Worm (Caenorhabditis elegans) whole organism, late embryonic: ENCODE data around the gene trpl-5.
"Not testable (repeated sequence)": the region's sequence is repeated elsewhere in the genome, so short reads cannot be mapped to it uniquely, and the experiment has no call there.

Experiments
- C08G9.2 ChIP-seq: sonication (generic microtip); optimal IDR thresholded peaks from 2 replicates; lab custom pipeline; 2016; ENCODE audit warnings: mild to moderate bottlenecking, missing genetic modification characterization, moderate library complexity, missing compliant biosample characterization
- C38D4.7 ChIP-seq: fragments of 200-800 bp; sonication (Bioruptor generic); optimal IDR thresholded peaks from 2 replicates; lab custom pipeline; 2018; ENCODE audit warnings: mild to moderate bottlenecking, missing genetic modification characterization, moderate library complexity, missing compliant biosample characterization
- K09A11.1 ChIP-seq: sonication (generic microtip); optimal IDR thresholded peaks from 2 replicates; lab custom pipeline; 2017; ENCODE audit warnings: antibody characterized with exemption, mild to moderate bottlenecking, missing genetic modification characterization, missing compliant biosample characterization; ENCODE audit not compliant: insufficient read depth
- T23F11.4 ChIP-seq: fragments of 200-800 bp; sonication (Bioruptor generic); optimal IDR thresholded peaks from 2 replicates; lab custom pipeline; 2018; ENCODE audit warnings: mild to moderate bottlenecking, missing genetic modification characterization, missing compliant biosample characterization
- Y22D7AL.16 ChIP-seq: sonication (generic microtip); optimal IDR thresholded peaks from 2 replicates; lab custom pipeline; 2016; ENCODE audit warnings: missing genetic modification characterization, missing compliant biosample characterization
- ahr-1 ChIP-seq: sonication (generic microtip); optimal IDR thresholded peaks from 2 replicates; lab custom pipeline; 2016; ENCODE audit warnings: missing genetic modification characterization, missing compliant biosample characterization
- ama-1 ChIP-seq: fragments of 150-350 bp; optimal IDR thresholded peaks from 2 replicates; lab custom pipeline; 2014
- ceh-18 ChIP-seq: sonication (generic microtip); optimal IDR thresholded peaks from 2 replicates; lab custom pipeline; 2016; ENCODE audit warnings: missing genetic modification characterization, missing compliant biosample characterization
- ceh-19 ChIP-seq: fragments of 200-800 bp; sonication (Bioruptor generic); optimal IDR thresholded peaks from 2 replicates; lab custom pipeline; 2018; ENCODE audit warnings: mild to moderate bottlenecking, missing genetic modification characterization, missing compliant biosample characterization
- ceh-30 ChIP-seq: fragments of 150-350 bp; optimal IDR thresholded peaks from 2 replicates; lab custom pipeline; 2014; ENCODE audit warnings: missing biosample characterization, missing genetic modification characterization
- ceh-34 ChIP-seq: sonication (generic microtip); optimal IDR thresholded peaks from 2 replicates; lab custom pipeline; 2016; ENCODE audit warnings: mild to moderate bottlenecking, missing genetic modification characterization, missing compliant biosample characterization
- ceh-45 ChIP-seq: fragments of 200-800 bp; sonication (Bioruptor generic); IDR thresholded peaks from 2 replicates; pipeline ENCODE4 v1.3.6; 2022; ENCODE audit warnings: missing genetic modification reagents, missing genetic modification characterization, missing compliant biosample characterization
- ceh-48 ChIP-seq: sonication (generic microtip); optimal IDR thresholded peaks from 2 replicates; lab custom pipeline; 2016; ENCODE audit warnings: missing genetic modification characterization, inconsistent platforms, missing compliant biosample characterization
- ceh-9 ChIP-seq: sonication (generic microtip); optimal IDR thresholded peaks from 2 replicates; lab custom pipeline; 2016; ENCODE audit warnings: mild to moderate bottlenecking, missing genetic modification characterization, inconsistent platforms, missing compliant biosample characterization
- dve-1 ChIP-seq: sonication (generic microtip); optimal IDR thresholded peaks from 2 replicates; lab custom pipeline; 2017; ENCODE audit warnings: antibody characterized with exemption, mild to moderate bottlenecking, missing genetic modification characterization, missing compliant biosample characterization
- elt-2 ChIP-seq: sonication (generic microtip); optimal IDR thresholded peaks from 2 replicates; lab custom pipeline; 2016; ENCODE audit warnings: missing genetic modification reagents, missing genetic modification characterization, missing compliant biosample characterization
- elt-4 ChIP-seq: sonication (generic microtip); optimal IDR thresholded peaks from 2 replicates; lab custom pipeline; 2016; ENCODE audit warnings: missing genetic modification characterization, missing compliant biosample characterization
- ets-4 ChIP-seq: sonication (generic microtip); optimal IDR thresholded peaks from 2 replicates; lab custom pipeline; 2016; ENCODE audit warnings: missing genetic modification characterization, missing compliant biosample characterization
- fax-1 ChIP-seq: sonication (generic microtip); optimal IDR thresholded peaks from 2 replicates; lab custom pipeline; 2016; ENCODE audit warnings: missing genotype, missing genetic modification characterization, missing compliant biosample characterization
- fkh-10 ChIP-seq: fragments of 150-350 bp; optimal IDR thresholded peaks from 2 replicates; lab custom pipeline; 2014; ENCODE audit warnings: missing biosample characterization, missing genetic modification reagents, missing genetic modification characterization
- hlh-15 ChIP-seq: sonication (generic microtip); optimal IDR thresholded peaks from 2 replicates; lab custom pipeline; 2016; ENCODE audit warnings: missing genetic modification characterization, missing compliant biosample characterization
- lin-11 ChIP-seq: fragments of 200-800 bp; sonication (Bioruptor generic); optimal IDR thresholded peaks from 2 replicates; lab custom pipeline; 2018; ENCODE audit warnings: mild to moderate bottlenecking, missing genetic modification characterization, missing compliant biosample characterization
- mec-3 ChIP-seq: sonication (generic microtip); optimal IDR thresholded peaks from 2 replicates; lab custom pipeline; 2016; ENCODE audit warnings: borderline replicate concordance, missing genetic modification characterization, missing compliant biosample characterization
- nhr-11 ChIP-seq: fragments of 150-350 bp; optimal IDR thresholded peaks from 2 replicates; lab custom pipeline; 2014; ENCODE audit warnings: missing biosample characterization, missing genetic modification characterization
- nhr-232 ChIP-seq: sonication (generic microtip); optimal IDR thresholded peaks from 2 replicates; lab custom pipeline; 2016; ENCODE audit warnings: missing genetic modification characterization, missing compliant biosample characterization
- pag-3 ChIP-seq: sonication (generic microtip); optimal IDR thresholded peaks from 2 replicates; lab custom pipeline; 2016; ENCODE audit warnings: missing compliant biosample characterization, missing genetic modification characterization, borderline replicate concordance
- pat-9 ChIP-seq: fragments of 200-800 bp; sonication (Bioruptor generic); optimal IDR thresholded peaks from 2 replicates; lab custom pipeline; 2018; ENCODE audit warnings: mild to moderate bottlenecking, missing genetic modification characterization, moderate library complexity, missing compliant biosample characterization
- pha-2 ChIP-seq: sonication (generic microtip); optimal IDR thresholded peaks from 2 replicates; lab custom pipeline; 2017; ENCODE audit warnings: mild to moderate bottlenecking, missing genetic modification characterization, missing compliant biosample characterization
- pqm-1 ChIP-seq: sonication (generic microtip); optimal IDR thresholded peaks from 2 replicates; lab custom pipeline; 2016; ENCODE audit warnings: missing genetic modification characterization, missing compliant biosample characterization
- pros-1 ChIP-seq: fragments of 150-350 bp; optimal IDR thresholded peaks from 2 replicates; lab custom pipeline; 2014; ENCODE audit warnings: missing biosample characterization, missing genetic modification reagents, missing genetic modification characterization
- rnt-1 ChIP-seq: sonication (generic microtip); optimal IDR thresholded peaks from 2 replicates; lab custom pipeline; 2016; ENCODE audit warnings: missing genetic modification characterization, missing compliant biosample characterization
- sdc-2 ChIP-seq: sonication (generic microtip); optimal IDR thresholded peaks from 2 replicates; lab custom pipeline; 2016; ENCODE audit warnings: missing genotype, missing genetic modification characterization, missing compliant biosample characterization
- sox-2 ChIP-seq: fragments of 200-800 bp; sonication (Bioruptor generic); IDR thresholded peaks from 2 replicates; pipeline ENCODE4 v1.3.6; 2022; ENCODE audit warnings: missing genetic modification reagents, missing genetic modification characterization, missing compliant biosample characterization
- sox-4 ChIP-seq: sonication (generic microtip); optimal IDR thresholded peaks from 2 replicates; lab custom pipeline; 2017; ENCODE audit warnings: mild to moderate bottlenecking, missing genetic modification characterization, inconsistent platforms, missing compliant biosample characterization
- syd-9 ChIP-seq: sonication (generic microtip); optimal IDR thresholded peaks from 2 replicates; lab custom pipeline; 2016; ENCODE audit warnings: mild to moderate bottlenecking, missing genetic modification characterization, moderate library complexity, missing compliant biosample characterization
- tbx-7 ChIP-seq: sonication (generic microtip); optimal IDR thresholded peaks from 2 replicates; lab custom pipeline; 2016; ENCODE audit warnings: missing genotype, missing genetic modification characterization, missing compliant biosample characterization
- ttx-3 ChIP-seq: sonication (generic microtip); optimal IDR thresholded peaks from 2 replicates; lab custom pipeline; 2016; ENCODE audit warnings: missing genetic modification reagents, missing genetic modification characterization, missing compliant biosample characterization
- zip-5 ChIP-seq: sonication (generic microtip); optimal IDR thresholded peaks from 2 replicates; lab custom pipeline; 2016; ENCODE audit warnings: missing genetic modification characterization, missing compliant biosample characterization

Gene trpl-5

DNA sequence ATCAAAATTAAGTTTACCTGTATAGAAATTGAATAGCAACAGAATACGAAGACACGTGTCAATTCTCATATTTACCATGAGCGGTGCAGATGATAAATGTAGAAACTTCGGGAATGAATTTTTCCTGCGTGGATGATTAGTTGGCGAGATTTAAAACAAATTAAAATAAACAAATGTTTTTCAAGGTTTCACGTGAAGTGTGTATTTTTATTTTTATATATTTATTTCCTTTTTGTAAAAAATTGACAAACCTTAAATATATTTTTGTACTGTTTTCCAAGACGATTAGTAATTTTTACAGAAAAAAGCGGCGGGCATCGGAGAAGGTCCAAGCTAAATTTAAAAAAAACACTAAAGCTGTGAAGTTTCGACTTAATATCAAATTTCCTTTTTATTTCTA lies 14.9 kb downstream of the trpl-5 start, which contains the start of gene F07E5.8:
Gene F07E5.8 (minus strand): TSS at position 101 of the 400 bp plus-strand sequence.
- TF ChIP-seq rnt-1 (no peak), pag-3 (tag; lab: Kevin White, UChicago) (no peak), pat-9 (no peak), pros-1 (tag; lab: Kevin White, UChicago) (no peak), ceh-45 (GFP tag; lab: Robert Waterston, UW) (no peak), ceh-30 (tag; lab: Kevin White, UChicago) (no peak), C38D4.7 (GFP tag; lab: Kevin White, UChicago) (no peak)

DNA sequence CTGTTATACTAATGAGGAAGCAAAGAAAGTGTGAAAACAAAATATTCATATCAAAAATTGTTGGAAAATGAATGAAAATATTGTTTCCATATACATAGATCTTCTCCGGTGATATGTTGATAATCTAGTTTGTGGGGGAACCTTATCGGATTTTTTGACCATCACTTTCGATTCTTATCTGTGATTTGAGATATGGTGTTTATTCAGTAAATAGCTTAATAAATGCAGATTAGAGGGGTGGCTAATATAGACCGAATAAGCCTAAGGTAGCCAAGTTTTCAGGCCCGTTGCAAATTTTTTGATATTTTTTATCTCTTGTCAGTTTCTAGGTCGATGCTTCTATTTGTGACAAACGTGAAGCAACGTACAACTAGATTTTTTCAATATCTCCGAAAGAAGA lies 19.0 kb downstream of the trpl-5 start, which contains the start of gene F07E5.7:
Gene F07E5.7 (minus strand): TSS at position 101 of the 400 bp plus-strand sequence.
- no peak for TF ChIP-seq ahr-1 (tag; lab: Kevin White, UChicago)
- no peak for TF ChIP-seq dve-1 (tag; lab: Kevin White, UChicago)
- TF ChIP-seq ama-1 (lab: Kevin White, UChicago) = no peak
- no peak for TF ChIP-seq ceh-30 (tag; lab: Kevin White, UChicago)
- no peak for TF ChIP-seq ceh-18 (tag; lab: Kevin White, UChicago)
- no peak for TF ChIP-seq ets-4 (tag; lab: Kevin White, UChicago)
- no peak for TF ChIP-seq ceh-48 (tag; lab: Kevin White, UChicago)
- no peak for TF ChIP-seq mec-3 (tag; lab: Kevin White, UChicago)
- TF ChIP-seq Y22D7AL.16 = no peak
- no peak for TF ChIP-seq ttx-3
- TF ChIP-seq elt-2 (tag; lab: Kevin White, UChicago) = no peak
- no peak for TF ChIP-seq nhr-232 (tag; lab: Kevin White, UChicago)
- no peak for TF ChIP-seq tbx-7 (tag; lab: Kevin White, UChicago)
- TF ChIP-seq syd-9 (tag; lab: Kevin White, UChicago) = no peak
- TF ChIP-seq hlh-15 (tag; lab: Kevin White, UChicago) = no peak
- TF ChIP-seq elt-4 (tag; lab: Kevin White, UChicago) = no peak
- TF ChIP-seq fax-1 (tag; lab: Kevin White, UChicago) = no peak
- no peak for TF ChIP-seq sox-2 (GFP tag; lab: Robert Waterston, UW)
- TF ChIP-seq pqm-1 (tag; lab: Kevin White, UChicago) = no peak

DNA sequence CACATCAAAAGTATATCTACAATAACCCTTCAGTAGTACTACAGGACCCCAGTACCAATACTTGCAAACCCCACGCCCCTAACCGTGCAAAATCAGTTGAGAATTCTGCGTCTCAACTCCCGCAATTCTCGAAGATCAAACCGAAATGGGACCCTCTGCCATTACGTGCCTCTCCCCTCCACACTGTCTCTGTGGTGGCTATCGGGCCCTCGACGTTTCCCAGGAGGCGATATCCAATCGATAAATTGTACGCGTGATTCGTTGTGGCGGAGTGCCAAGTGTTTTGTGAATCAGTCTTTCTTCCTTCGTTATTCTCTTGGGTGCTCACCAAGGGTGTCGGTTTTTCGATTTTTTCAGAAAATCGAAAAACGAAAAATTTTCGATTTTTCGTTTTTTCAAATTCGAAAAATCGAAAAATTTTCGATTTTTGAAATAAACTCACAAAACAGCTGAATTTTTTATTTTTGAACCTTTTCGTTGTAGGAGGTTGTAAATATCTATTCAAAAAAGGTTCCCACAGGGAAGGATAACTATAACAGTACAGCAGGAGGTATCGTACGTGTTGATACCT lies 22.9 kb downstream of the trpl-5 start, which contains the start of gene F07E5.12:
Gene F07E5.12 (plus strand): TSS at position 521 of the 571 bp plus-strand sequence.
- not testable (repeated sequence) for TF ChIP-seq C08G9.2 (tag; lab: Kevin White, UChicago); ceh-34 (tag; lab: Kevin White, UChicago); rnt-1
- TF ChIP-seq, all 69 proteins: peak for 0; not testable (repeated sequence) for 69

DNA sequence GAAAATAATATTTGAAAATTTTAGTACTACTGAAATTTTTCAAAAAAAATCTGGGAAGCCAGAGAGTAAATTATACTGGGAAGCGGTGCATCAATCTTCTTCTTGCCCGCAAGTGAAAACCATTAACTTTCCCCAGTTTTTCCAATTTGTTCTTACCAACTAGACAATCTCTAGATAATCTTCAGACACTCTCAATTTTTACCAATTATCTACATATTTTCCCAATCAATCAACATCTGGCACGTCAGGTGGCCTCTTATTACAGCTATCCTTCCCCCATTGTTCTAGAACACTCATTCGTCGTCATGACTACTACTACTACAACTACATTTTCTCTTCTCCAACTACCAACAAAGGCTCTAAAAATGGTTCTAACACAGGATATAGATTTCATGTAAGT lies 25.9 kb downstream of the trpl-5 start, which contains the start of gene fbxb-6:
Gene fbxb-6 (plus strand): TSS at position 301 of the 400 bp plus-strand sequence.
- TF ChIP-seq syd-9 (tag; lab: Kevin White, UChicago) (no peak), pha-2 (tag; lab: Kevin White, UChicago) (no peak), hlh-15 (tag; lab: Kevin White, UChicago) (no peak), T23F11.4 (GFP tag; lab: Kevin White, UChicago) (no peak), ahr-1 (tag; lab: Kevin White, UChicago) (no peak), mec-3 (tag; lab: Kevin White, UChicago) (no peak), pag-3 (tag; lab: Kevin White, UChicago) (no peak), dve-1 (tag; lab: Kevin White, UChicago) (no peak), sox-4 (no peak), lin-11 (no peak), ceh-34 (tag; lab: Kevin White, UChicago) (no peak), sdc-2 (tag; lab: Kevin White, UChicago) (no peak), fkh-10 (GFP tag; lab: Kevin White, UChicago) (no peak), nhr-11 (tag; lab: Kevin White, UChicago) (no peak), K09A11.1 (tag; lab: Kevin White, UChicago) (no peak), rnt-1 (no peak), ama-1 (lab: Kevin White, UChicago) (no peak), ceh-19 (no peak), zip-5 (tag; lab: Kevin White, UChicago) (no peak), ceh-9 (tag; lab: Kevin White, UChicago) (no peak)
